Worm (Caenorhabditis elegans): ENCODE data around the gene nspf-3.

- no peak for TF ChIP-seq pes-1 (GFP tag; IDR thresholded peaks at IDR 0.05)
- no peak for TF ChIP-seq ama-1 (optimal IDR thresholded peaks at IDR 0.05)
- no peak for TF ChIP-seq ets-7 (tag; optimal IDR thresholded peaks at IDR 0.05)
- no peak for TF ChIP-seq hmbx-1 (tag; optimal IDR thresholded peaks at IDR 0.05)
- no peak for TF ChIP-seq aly-1 (tag; optimal IDR thresholded peaks at IDR 0.05)
- no peak for TF ChIP-seq hnd-1 (tag; optimal IDR thresholded peaks at IDR 0.05)
- TF ChIP-seq B0310.2 (tag; optimal IDR thresholded peaks at IDR 0.05) = no peak
- no peak for TF ChIP-seq hmg-4 (GFP tag; optimal IDR thresholded peaks at IDR 0.05)
- TF ChIP-seq ceh-36 (tag; optimal IDR thresholded peaks at IDR 0.05) = no peak
- TF ChIP-seq tra-4 (tag; optimal IDR thresholded peaks at IDR 0.05) = no peak
- no peak for TF ChIP-seq F13C5.2 (tag; optimal IDR thresholded peaks at IDR 0.05)
Measured at ce11 chrII:2735192-2735591, 45.2 kb upstream of the nspf-3 start, which contains the start of gene wdr-31.
